Worm (Caenorhabditis elegans): ENCODE measurements around the gene daf-12.
A peak's percentile ranks its signal among the peaks of the same experiment; 100 is the strongest.

The daf-12 gene

DNA sequence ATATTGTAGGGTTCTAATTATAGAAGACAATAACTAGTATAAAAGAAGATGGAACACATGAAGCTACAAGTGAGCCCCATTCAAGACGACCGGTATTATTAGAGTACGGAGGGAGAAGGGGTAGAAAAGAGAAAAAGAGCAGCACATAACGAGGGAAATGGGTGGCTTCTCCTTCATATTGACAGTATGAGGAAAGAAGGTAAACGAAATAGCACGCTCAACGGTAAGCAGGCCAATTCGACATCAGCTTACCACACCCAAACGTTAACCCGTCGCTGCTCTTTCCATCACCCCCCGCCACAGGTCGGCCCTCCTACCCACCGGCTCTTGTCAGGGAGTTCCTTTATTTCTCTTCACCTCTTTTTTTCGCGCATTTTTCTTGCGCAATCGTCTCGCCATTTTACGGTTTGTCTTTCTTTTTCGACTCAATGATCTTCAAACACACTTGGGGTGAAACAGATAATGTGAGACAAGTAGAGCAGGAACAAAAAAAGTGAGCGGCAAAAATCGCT, 17.0 kb upstream of the daf-12 start:
- TF ChIP-seq F13H6.1 (tag; optimal IDR thresholded peaks at IDR 0.05) (peak; percentile 63), peb-1 (tag; optimal IDR thresholded peaks at IDR 0.05) (no peak), ztf-11 (tag; optimal IDR thresholded peaks at IDR 0.05) (no peak), fos-1 (tag; optimal IDR thresholded peaks at IDR 0.05) (no peak), ztf-1 (GFP tag; conservative IDR thresholded peaks at IDR 0.05) (no peak), nhr-10 (tag; optimal IDR thresholded peaks at IDR 0.05) (no peak), nhr-12 (tag; optimal IDR thresholded peaks at IDR 0.05) (no peak)

DNA sequence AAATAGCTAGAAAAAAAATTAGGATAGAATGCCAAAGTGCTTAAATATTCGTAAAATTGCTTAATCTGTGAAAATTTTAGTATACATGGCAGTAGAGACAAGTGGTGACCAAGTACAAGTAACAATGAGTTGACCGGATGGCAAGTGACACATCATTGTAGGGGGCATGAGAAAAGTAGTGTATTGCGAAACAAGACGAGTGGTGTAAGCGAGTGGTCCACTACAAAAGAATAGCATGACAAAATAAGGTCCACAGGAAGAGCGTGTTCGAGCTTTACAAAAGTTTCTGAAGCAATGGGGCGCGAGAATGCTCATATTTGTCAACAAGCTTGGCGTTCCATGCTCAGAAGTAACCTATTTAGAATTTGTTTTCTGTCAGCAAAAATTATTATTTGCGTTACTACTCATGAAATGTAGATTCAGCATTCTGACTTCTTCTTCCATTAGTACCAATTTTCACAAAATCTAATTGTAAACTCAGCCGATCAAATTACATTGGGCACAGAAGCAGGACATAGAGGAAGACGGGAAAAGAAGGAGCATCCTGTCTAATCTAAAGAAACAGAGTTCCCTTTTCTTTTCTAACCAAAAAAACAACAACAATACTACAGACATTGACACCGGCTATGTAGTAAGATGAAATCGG, 16.0 kb upstream of the daf-12 start:
- TF ChIP-seq nhr-12 (tag; optimal IDR thresholded peaks at IDR 0.05) (no peak), sma-9 (GFP tag; optimal IDR thresholded peaks at IDR 0.05) (no peak), sma-9 (tag; optimal IDR thresholded peaks at IDR 0.05) (no peak), unc-62 (GFP tag; optimal IDR thresholded peaks at IDR 0.05) (no peak), nhr-25 (tag; optimal IDR thresholded peaks at IDR 0.05) (no peak), gmeb-1 (tag; optimal IDR thresholded peaks at IDR 0.05) (no peak), ZK546.5 (tag; optimal IDR thresholded peaks at IDR 0.05) (no peak), elt-3 (tag; optimal IDR thresholded peaks at IDR 0.05) (no peak), snpc-4 (tag; optimal IDR thresholded peaks at IDR 0.05) (no peak), Y55F3AM.14 (GFP tag; optimal IDR thresholded peaks at IDR 0.05) (no peak), unc-39 (tag; optimal IDR thresholded peaks at IDR 0.05) (no peak), nhr-237 (tag; optimal IDR thresholded peaks at IDR 0.05) (no peak), lin-13 (GFP tag; optimal IDR thresholded peaks at IDR 0.05) (no peak), lin-39 (tag; optimal IDR thresholded peaks at IDR 0.05) (no peak), aly-2 (tag; optimal IDR thresholded peaks at IDR 0.05) (no peak), ceh-82 (tag; optimal IDR thresholded peaks at IDR 0.05) (no peak)

DNA sequence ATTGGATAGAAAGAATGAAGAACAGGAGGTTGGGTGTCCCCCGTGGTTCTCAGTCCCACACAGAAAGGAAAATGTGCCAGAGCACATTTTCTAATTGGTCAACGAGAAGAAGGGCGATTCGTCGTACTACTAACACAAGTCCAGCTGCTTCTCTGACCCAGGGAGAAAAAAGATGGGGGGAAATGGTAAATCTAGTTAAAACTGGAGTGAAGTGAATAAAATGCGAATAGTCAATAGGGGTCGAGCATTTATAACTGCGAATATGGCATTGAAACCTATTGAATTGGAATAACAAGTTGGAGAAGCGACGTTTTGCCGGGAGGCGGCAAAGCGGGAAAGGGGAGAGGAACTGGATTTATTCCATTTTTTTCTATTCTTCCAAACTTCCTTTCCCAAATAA, 13.1 kb upstream of the daf-12 start:
- no peak for TF ChIP-seq gmeb-1 (tag; optimal IDR thresholded peaks at IDR 0.05)
- TF ChIP-seq elt-1 (tag; optimal IDR thresholded peaks at IDR 0.05) = no peak
- TF ChIP-seq nhr-237 (tag; optimal IDR thresholded peaks at IDR 0.05) = no peak
- TF ChIP-seq mbf-1 (tag; optimal IDR thresholded peaks at IDR 0.05) = no peak
- no peak for TF ChIP-seq nhr-11 (tag; optimal IDR thresholded peaks at IDR 0.05)
- TF ChIP-seq sma-3 (GFP tag; optimal IDR thresholded peaks at IDR 0.05) = no peak
- no peak for TF ChIP-seq elt-3 (tag; optimal IDR thresholded peaks at IDR 0.05)
- no peak for TF ChIP-seq sma-9 (GFP tag; optimal IDR thresholded peaks at IDR 0.05)
- TF ChIP-seq sma-9 (tag; optimal IDR thresholded peaks at IDR 0.05) = no peak
- TF ChIP-seq lin-13 (GFP tag; optimal IDR thresholded peaks at IDR 0.05) = no peak

DNA sequence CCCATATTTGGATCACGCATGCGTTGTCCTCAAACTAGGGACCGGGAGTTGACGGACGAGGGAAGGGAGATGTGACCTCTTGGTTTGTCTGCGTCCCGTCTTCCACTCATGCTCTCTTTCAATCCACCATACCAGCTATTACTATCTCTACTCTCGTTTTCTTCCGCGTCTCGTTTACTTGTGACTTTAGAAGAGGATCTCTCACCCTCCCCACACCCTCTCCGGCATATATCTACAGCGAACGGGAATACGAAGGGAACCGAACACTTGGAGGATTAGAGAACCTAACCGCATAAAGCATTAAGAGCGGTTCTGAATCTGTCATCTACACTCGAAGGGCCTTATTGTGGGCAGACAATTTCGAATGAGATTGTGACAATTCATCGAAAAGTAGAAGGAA, 12.6 kb upstream of the daf-12 start:
- TF ChIP-seq C34F6.9 (tag; optimal IDR thresholded peaks at IDR 0.05) (peak; percentile 18), nhr-129 (tag; optimal IDR thresholded peaks at IDR 0.05) (peak; percentile 9), zag-1 (tag; optimal IDR thresholded peaks at IDR 0.05) (no peak)

DNA sequence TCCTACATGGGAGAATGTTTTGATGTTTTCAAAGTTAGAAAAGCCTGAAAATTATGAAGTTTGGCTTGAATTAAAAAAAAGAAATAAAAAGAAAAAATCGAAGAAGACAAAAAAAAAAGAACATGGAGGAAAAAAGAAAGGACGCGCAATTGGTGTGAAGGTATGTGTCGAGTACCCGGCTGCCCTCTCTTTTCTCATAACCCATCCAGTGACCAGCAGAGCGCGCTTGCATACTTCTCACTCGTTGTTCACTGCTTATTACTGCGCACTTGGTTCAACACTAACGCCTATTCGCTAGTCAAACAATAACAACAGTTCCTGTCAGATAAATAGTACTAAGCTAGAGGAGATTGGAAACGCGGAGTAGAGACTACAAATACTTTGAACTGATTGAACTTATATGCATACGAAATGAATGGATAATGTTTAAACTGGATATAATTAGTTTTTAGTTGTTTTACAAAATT, 11.5 kb upstream of the daf-12 start, which contains the start of gene abl-1:
Gene abl-1 (minus strand): TSS at position 51 of the 467 bp plus-strand sequence.
- no peak for TF ChIP-seq blmp-1 (tag; optimal IDR thresholded peaks at IDR 0.05; ENCODE audit: insufficient read depth)
- TF ChIP-seq nhr-10 (tag; optimal IDR thresholded peaks at IDR 0.05) = no peak
- no peak for TF ChIP-seq ztf-1 (GFP tag; conservative IDR thresholded peaks at IDR 0.05)
- TF ChIP-seq elt-3 (tag; optimal IDR thresholded peaks at IDR 0.05) = no peak
- no peak for TF ChIP-seq ceh-16 (tag; optimal IDR thresholded peaks at IDR 0.05)
- peak; percentile 39 for TF ChIP-seq C34F6.9 (tag; optimal IDR thresholded peaks at IDR 0.05)
- TF ChIP-seq mdl-1 (tag; optimal IDR thresholded peaks at IDR 0.05) = no peak
- no peak for TF ChIP-seq ztf-11 (tag; optimal IDR thresholded peaks at IDR 0.05)
- peak; percentile 51 for TF ChIP-seq nhr-129 (tag; optimal IDR thresholded peaks at IDR 0.05)
- TF ChIP-seq peb-1 (tag; optimal IDR thresholded peaks at IDR 0.05) = no peak
- TF ChIP-seq egl-27 (tag; optimal IDR thresholded peaks at IDR 0.05) = no peak
- no peak for TF ChIP-seq zag-1 (tag; optimal IDR thresholded peaks at IDR 0.05)
- no peak for TF ChIP-seq alr-1 (tag; optimal IDR thresholded peaks at IDR 0.05)
- TF ChIP-seq fos-1 (tag; optimal IDR thresholded peaks at IDR 0.05) = peak; percentile 36
- TF ChIP-seq nhr-77 (tag; optimal IDR thresholded peaks at IDR 0.05) = no peak
- TF ChIP-seq sem-4 (tag; optimal IDR thresholded peaks at IDR 0.05) = peak; percentile 9
- TF ChIP-seq lsy-2 (tag; optimal IDR thresholded peaks at IDR 0.05) = peak in 1 of 2 experiments; percentile 5
- TF ChIP-seq elt-1 (tag; optimal IDR thresholded peaks at IDR 0.05) = no peak
- TF ChIP-seq F13H6.1 (tag; optimal IDR thresholded peaks at IDR 0.05) = peak; percentile 18
